Fruit fly (Drosophila melanogaster) whole organism, embryonic: Measurements from ENCODE around the gene SmydA-9.

ENCODE experiments used
- B-H1 ChIP-seq: fragments of 200-800 bp; sonication (Bioruptor generic); IDR thresholded peaks from 3 replicates; pipeline ENCODE4 v1.3.6; 2022; ENCODE audit warnings: missing biosample characterization, missing genetic modification characterization
- CG10321 ChIP-seq: fragments of 200-800 bp; sonication (Bioruptor generic); IDR thresholded peaks from 2 replicates; pipeline ENCODE4 v1.3.6; 2022; ENCODE audit warnings: missing biosample characterization, missing genetic modification characterization
- CG12219 ChIP-seq: fragments of 200-800 bp; sonication (Bioruptor generic); optimal IDR thresholded peaks from 3 replicates; lab custom pipeline; 2018; ENCODE audit warnings: missing biosample characterization, mild to moderate bottlenecking, missing genetic modification characterization
- CG12659 ChIP-seq: fragments of 200-800 bp; sonication (Bioruptor generic); optimal IDR thresholded peaks from 3 replicates; lab custom pipeline; 2017; ENCODE audit warnings: mild to moderate bottlenecking, missing biosample characterization, missing genetic modification reagents, missing genetic modification characterization
- CG14441 ChIP-seq: fragments of 200-800 bp; sonication (Bioruptor generic); IDR thresholded peaks from 2 replicates; pipeline ENCODE4 v1.3.6; 2022; ENCODE audit warnings: missing biosample characterization, missing genetic modification characterization
- CG1647 ChIP-seq: fragments of 200-800 bp; sonication (Bioruptor generic); optimal IDR thresholded peaks from 3 replicates; lab custom pipeline; 2016; ENCODE audit warnings: missing biosample characterization, missing genetic modification characterization
- CG16863 ChIP-seq: fragments of 200-800 bp; sonication (Bioruptor generic); optimal IDR thresholded peaks from 3 replicates; lab custom pipeline; 2016; ENCODE audit warnings: missing biosample characterization, missing genetic modification characterization
- CG18764 ChIP-seq: fragments of 200-800 bp; sonication (Bioruptor generic); optimal IDR thresholded peaks from 3 replicates; lab custom pipeline; 2016; ENCODE audit warnings: missing biosample characterization, missing genetic modification characterization
- CG30403 ChIP-seq: fragments of 200-800 bp; sonication (Bioruptor generic); optimal IDR thresholded peaks from 3 replicates; lab custom pipeline; 2016; ENCODE audit warnings: missing biosample characterization, missing genetic modification characterization
- CG4820 ChIP-seq: fragments of 200-800 bp; sonication (Bioruptor generic); optimal IDR thresholded peaks from 3 replicates; lab custom pipeline; 2016; ENCODE audit warnings: missing biosample characterization, missing genetic modification characterization
- CG6689 ChIP-seq: fragments of 200-800 bp; sonication (Bioruptor generic); IDR thresholded peaks from 2 replicates; pipeline ENCODE4 v1.3.6; 2022; ENCODE audit warnings: missing biosample characterization, missing genetic modification characterization
- CG7839 ChIP-seq: fragments of 200-800 bp; sonication (Bioruptor generic); optimal IDR thresholded peaks from 3 replicates; lab custom pipeline; 2018; ENCODE audit warnings: missing biosample characterization, mild to moderate bottlenecking, missing genetic modification characterization, moderate library complexity
- CG7963 ChIP-seq: fragments of 200-800 bp; sonication (Bioruptor generic); IDR thresholded peaks from 3 replicates; pipeline ENCODE4 v1.3.6; 2022; ENCODE audit warnings: missing biosample characterization, missing genetic modification characterization; ENCODE audit not compliant: partially characterized antibody
- CG8290 ChIP-seq, 3 experiments: fragments of 200-800 bp; sonication (Bioruptor generic); optimal IDR thresholded peaks; 2 replicates each; lab custom pipeline; 2016 to 2019; ENCODE audit warnings: missing biosample characterization in 3 of 3, missing genetic modification characterization in 3 of 3, mild to moderate bottlenecking in 2 of 3, moderate library complexity in 1 of 3
- CG9817 ChIP-seq: fragments of 200-800 bp; sonication (Bioruptor generic); optimal IDR thresholded peaks from 2 replicates; lab custom pipeline; 2018; ENCODE audit warnings: missing biosample characterization, mild to moderate bottlenecking, missing genetic modification characterization, moderate library complexity
- Camta ChIP-seq: fragments of 200-800 bp; sonication (Bioruptor generic); optimal IDR thresholded peaks from 2 replicates; lab custom pipeline; 2016; ENCODE audit warnings: missing biosample characterization, missing genetic modification characterization
- D ChIP-seq, 2 experiments: fragments of 200-800 bp in 1 of 2; fragments of >200 bp in 1 of 2; sonication (Bioruptor generic) in 1 of 2; optimal IDR thresholded peaks; 2 replicates in 1 of 2; 3 replicates in 1 of 2; lab custom pipeline; 2017; ENCODE audit warnings: mild to moderate bottlenecking in 1 of 2, missing biosample characterization in 1 of 2, missing genetic modification characterization in 1 of 2, missing genetic modification reagents in 1 of 2
- Deaf1 ChIP-seq: fragments of 200-800 bp; optimal IDR thresholded peaks from 3 replicates; lab custom pipeline; 2019; ENCODE audit warnings: missing biosample characterization, mild to moderate bottlenecking, missing genetic modification characterization, moderate library complexity
- Dip2 ChIP-seq: fragments of 200-800 bp; sonication (Bioruptor generic); IDR thresholded peaks from 2 replicates; pipeline ENCODE4 v1.3.6; 2022; ENCODE audit warnings: missing biosample characterization, missing genetic modification characterization
- Dip3 ChIP-seq: fragments of 200-800 bp; sonication (Bioruptor generic); optimal IDR thresholded peaks from 3 replicates; lab custom pipeline; 2016; ENCODE audit warnings: missing biosample characterization, missing genetic modification characterization
- Doc2 ChIP-seq: fragments of 200-800 bp; sonication (Bioruptor generic); IDR thresholded peaks from 2 replicates; pipeline ENCODE4 v1.3.6; 2022; ENCODE audit warnings: missing biosample characterization, missing genetic modification characterization
- Elba2 ChIP-seq: fragments of 200-800 bp; sonication (Bioruptor generic); optimal IDR thresholded peaks from 3 replicates; lab custom pipeline; 2016; ENCODE audit warnings: missing biosample characterization, missing genetic modification characterization
- HLH4C ChIP-seq: fragments of 200-800 bp; sonication (Bioruptor generic); IDR thresholded peaks from 3 replicates; pipeline ENCODE4 v1.3.6; 2022; ENCODE audit warnings: missing biosample characterization, missing genetic modification characterization; ENCODE audit not compliant: partially characterized antibody
- HLHmδ ChIP-seq: fragments of 200-800 bp; sonication (Bioruptor generic); optimal IDR thresholded peaks from 2 replicates; lab custom pipeline; 2018; ENCODE audit warnings: missing biosample characterization, mild to moderate bottlenecking, missing genetic modification characterization, moderate library complexity
- Hmr ChIP-seq: fragments of 200-800 bp; sonication (Bioruptor generic); optimal IDR thresholded peaks from 3 replicates; lab custom pipeline; 2017; ENCODE audit warnings: mild to moderate bottlenecking, missing biosample characterization, missing genetic modification reagents, missing genetic modification characterization
- MESR4 ChIP-seq: fragments of 200-800 bp; sonication (Bioruptor generic); optimal IDR thresholded peaks from 2 replicates; lab custom pipeline; 2018; ENCODE audit warnings: missing biosample characterization, mild to moderate bottlenecking, missing genetic modification characterization, moderate library complexity
- MTF-1 ChIP-seq: fragments of 200-800 bp; sonication (Bioruptor generic); optimal IDR thresholded peaks from 2 replicates; lab custom pipeline; 2018; ENCODE audit warnings: missing biosample characterization, mild to moderate bottlenecking, missing genetic modification characterization, borderline replicate concordance
- Ravus ChIP-seq: fragments of 200-800 bp; sonication (Bioruptor generic); IDR thresholded peaks from 2 replicates; pipeline ENCODE4 v1.3.6; 2022; ENCODE audit warnings: missing biosample characterization, missing genetic modification characterization
- Rfx ChIP-seq: fragments of 200-800 bp; sonication (Bioruptor generic); IDR thresholded peaks from 2 replicates; pipeline ENCODE4 v1.3.6; 2022; ENCODE audit warnings: missing biosample characterization, missing genetic modification characterization
- Tbp ChIP-seq: fragments of >200 bp; optimal IDR thresholded peaks from 2 replicates; lab custom pipeline; 2018; ENCODE audit warnings: missing biosample characterization, missing genetic modification characterization
- bab2 ChIP-seq: fragments of 200-800 bp; sonication (Bioruptor generic); optimal IDR thresholded peaks from 2 replicates; lab custom pipeline; 2016; ENCODE audit warnings: missing biosample characterization, missing genetic modification characterization
- cad ChIP-seq: fragments of >200 bp; optimal IDR thresholded peaks from 2 replicates; lab custom pipeline; 2017; ENCODE audit warnings: missing biosample characterization, missing genetic modification characterization
- chinmo ChIP-seq: fragments of 200-800 bp; sonication (Bioruptor generic); IDR thresholded peaks from 4 replicates; pipeline ENCODE4 v1.3.6; 2022; ENCODE audit warnings: missing biosample characterization, missing genetic modification characterization; ENCODE audit not compliant: partially characterized antibody
- chn ChIP-seq: fragments of 200-800 bp; sonication (Bioruptor generic); optimal IDR thresholded peaks from 2 replicates; lab custom pipeline; 2016; ENCODE audit warnings: missing biosample characterization, missing genetic modification characterization
- dimm ChIP-seq: fragments of 200-800 bp; sonication (Bioruptor generic); IDR thresholded peaks from 2 replicates; pipeline ENCODE4 v1.3.6; 2022; ENCODE audit warnings: missing biosample characterization, missing genetic modification characterization
- dm ChIP-seq: fragments of 200-800 bp; sonication (Bioruptor generic); optimal IDR thresholded peaks from 3 replicates; lab custom pipeline; 2016; ENCODE audit warnings: missing biosample characterization, missing genetic modification characterization
- dmrt11E ChIP-seq: fragments of 200-800 bp; sonication (Bioruptor generic); optimal IDR thresholded peaks from 3 replicates; lab custom pipeline; 2018; ENCODE audit warnings: missing biosample characterization, mild to moderate bottlenecking, missing genetic modification characterization, moderate library complexity
- fd64A ChIP-seq: fragments of 200-800 bp; sonication (Bioruptor generic); optimal IDR thresholded peaks from 3 replicates; lab custom pipeline; 2018; ENCODE audit warnings: missing biosample characterization, mild to moderate bottlenecking, missing genetic modification characterization
- hb ChIP-seq: fragments of 200-800 bp; sonication (Bioruptor generic); IDR thresholded peaks from 3 replicates; pipeline ENCODE4 v1.3.6; 2022; ENCODE audit warnings: missing biosample characterization, missing genetic modification characterization; ENCODE audit not compliant: partially characterized antibody
- hbn ChIP-seq: fragments of 200-800 bp; sonication (Bioruptor generic); IDR thresholded peaks from 2 replicates; pipeline ENCODE4 v1.3.6; 2022; ENCODE audit warnings: missing biosample characterization, missing genetic modification characterization; ENCODE audit not compliant: partially characterized antibody
- jumu ChIP-seq: fragments of 200-800 bp; sonication (Bioruptor generic); optimal IDR thresholded peaks from 3 replicates; lab custom pipeline; 2016; ENCODE audit warnings: missing biosample characterization, missing genetic modification characterization
- kah ChIP-seq: fragments of 200-800 bp; sonication (Bioruptor generic); optimal IDR thresholded peaks from 2 replicates; lab custom pipeline; 2018; ENCODE audit warnings: missing biosample characterization, mild to moderate bottlenecking, missing genetic modification characterization
- mld ChIP-seq: fragments of 200-800 bp; sonication (Bioruptor generic); IDR thresholded peaks from 3 replicates; pipeline ENCODE4 v1.3.6; 2022; ENCODE audit warnings: missing biosample characterization, missing genetic modification characterization; ENCODE audit not compliant: partially characterized antibody
- nerfin-2 ChIP-seq: fragments of 200-800 bp; sonication (Bioruptor generic); IDR thresholded peaks from 2 replicates; pipeline ENCODE4 v1.3.6; 2022; ENCODE audit warnings: missing biosample characterization, missing genetic modification characterization; ENCODE audit not compliant: partially characterized antibody
- pzg ChIP-seq: fragments of 200-800 bp; sonication (Bioruptor generic); optimal IDR thresholded peaks from 3 replicates; lab custom pipeline; 2018; ENCODE audit warnings: missing biosample characterization, mild to moderate bottlenecking, missing genetic modification characterization, moderate library complexity
- row ChIP-seq: fragments of 200-800 bp; sonication (Bioruptor generic); IDR thresholded peaks from 3 replicates; pipeline ENCODE4 v1.3.6; 2022; ENCODE audit warnings: missing biosample characterization, missing genetic modification characterization
- slbo ChIP-seq: fragments of 200-800 bp; sonication (Bioruptor generic); IDR thresholded peaks from 2 replicates; pipeline ENCODE4 v1.3.6; 2022; ENCODE audit warnings: missing biosample characterization, missing genetic modification characterization
- sr ChIP-seq: fragments of 200-800 bp; sonication (Bioruptor generic); IDR thresholded peaks from 3 replicates; pipeline ENCODE4 v1.3.6; 2022; ENCODE audit warnings: missing biosample characterization, missing genetic modification characterization
- trem ChIP-seq: fragments of 200-800 bp; optimal IDR thresholded peaks from 3 replicates; lab custom pipeline; 2019; ENCODE audit warnings: missing biosample characterization, mild to moderate bottlenecking, missing genetic modification characterization, moderate library complexity

The SmydA-9 gene

dm6 chrX:9255964-9256520 lies 45.4 kb upstream of the SmydA-9 start, which contains the start of gene ric8a (continued):
- TF ChIP-seq B-H1 (GFP tag; lab: Robert Waterston, UW) (no peak), CG30403 (GFP tag; lab: Kevin White, UChicago) (no peak), hbn (GFP tag; lab: Robert Waterston, UW) (peak; percentile 75), chinmo (0 out of 4 replicates have a peak, but pooled peaks have one; percentile 49), Tbp (GFP tag; lab: Kevin White, UChicago) (no peak), CG4820 (GFP tag; lab: Kevin White, UChicago) (no peak), chn (no peak), Deaf1 (tag; lab: Kevin White, UChicago) (no peak), Hmr (GFP tag; lab: Kevin White, UChicago) (no peak), CG9817 (tag; lab: Kevin White, UChicago) (peak; percentile 13), D (optimal IDR thresholded peaks at IDR 0.05; lab: Kevin White, UChicago) (no peak), D (GFP tag; optimal IDR thresholded peaks at IDR 0.05; lab: Kevin White, UChicago) (no peak), CG16863 (GFP tag; lab: Kevin White, UChicago) (no peak), Camta (GFP tag; lab: Kevin White, UChicago) (no peak), CG12659 (GFP tag; lab: Kevin White, UChicago) (peak; percentile 30), dm (no peak), CG12219 (GFP tag; lab: Kevin White, UChicago) (no peak), Dip2 (GFP tag; lab: Robert Waterston, UW) (no peak), hb (GFP tag; lab: Robert Waterston, UW) (peak; percentile 66), mld (GFP tag; lab: Robert Waterston, UW) (peak; percentile 65; the same call in 2 of the 3 replicates), Elba2 (peak; percentile 36), kah (GFP tag; lab: Kevin White, UChicago) (no peak), HLHmδ (GFP tag; lab: Kevin White, UChicago) (no peak), fd64A (no peak), MTF-1 (GFP tag; lab: Kevin White, UChicago) (no peak), CG8290 (GFP tag; optimal IDR thresholded peaks at IDR 0.05; lab: Kevin White, UChicago) (peak; percentile 29), CG8290 (tag; optimal IDR thresholded peaks at IDR 0.05; lab: Kevin White, UChicago) (no peak), jumu (GFP tag; lab: Kevin White, UChicago) (no peak), dimm (GFP tag; lab: Robert Waterston, UW) (no peak), dmrt11E (tag; lab: Kevin White, UChicago) (no peak), CG6689 (GFP tag; lab: Robert Waterston, UW) (no peak), CG18764 (GFP tag; lab: Kevin White, UChicago) (no peak), slbo (peak; percentile 46; the same call in 1 of the 2 replicates), cad (no peak), pzg (GFP tag; lab: Kevin White, UChicago) (peak; percentile 54), Rfx (GFP tag; lab: Robert Waterston, UW) (peak; percentile 54), MESR4 (GFP tag; lab: Kevin White, UChicago) (peak; percentile 76), CG10321 (no peak), Dip3 (GFP tag; lab: Kevin White, UChicago) (no peak), CG14441 (no peak), bab2 (GFP tag; lab: Kevin White, UChicago) (no peak), CG7839 (tag; lab: Kevin White, UChicago) (no peak), CG1647 (no peak), Ravus (GFP tag; lab: Robert Waterston, UW) (no peak), sr (GFP tag; lab: Robert Waterston, UW) (no peak), CG7963 (GFP tag; lab: Robert Waterston, UW) (peak; percentile 51; the same call in 1 of the 3 replicates), row (GFP tag; lab: Robert Waterston, UW) (peak; percentile 85), nerfin-2 (GFP tag; lab: Robert Waterston, UW) (peak; percentile 52; the same call in 1 of the 2 replicates), HLH4C (GFP tag; lab: Robert Waterston, UW) (peak; percentile 76), Doc2 (GFP tag; lab: Robert Waterston, UW) (no peak), trem (tag; lab: Kevin White, UChicago) (peak; percentile 67)
